Worm (Caenorhabditis elegans): ENCODE results near the gene K08E7.6.

- no peak for TF ChIP-seq elt-1 (tag; optimal IDR thresholded peaks at IDR 0.05; ENCODE audit: borderline replicate concordance, insufficient read depth)
- TF ChIP-seq unc-62 (GFP tag; optimal IDR thresholded peaks at IDR 0.05), result peak; percentile 73
- TF ChIP-seq ztf-11 (tag; optimal IDR thresholded peaks at IDR 0.05), result no peak
- no peak for TF ChIP-seq nhr-12 (tag; optimal IDR thresholded peaks at IDR 0.05)
These were observed 34.3 kb upstream of the K08E7.6 start for ce11 chrIV:12615122-12615745.

All from whole organism, mixed stage, embryonic.